1 fruit fly cellular context compared by ENCODE assay signal in genomic region chr2L:4887382-4888219, dm6.
TF ChIP-seq lines count a peak whose summit lies in the region.

No protein-coding gene starts in this region.

TF ChIP-seq in whole organism, embryonic, 481 proteins besides CTCF, POLR2A, EP300 and RAD21 (continued from another document and continues in another):
- no peak for TF ChIP-seq CG8089 (GFP tag; optimal IDR thresholded peaks at IDR 0.05; lab: Kevin White, UChicago)
- peak; percentile 6 for TF ChIP-seq Vsx1 (GFP tag; optimal IDR thresholded peaks at IDR 0.05; lab: Kevin White, UChicago)
- TF ChIP-seq D19A (tag; optimal IDR thresholded peaks at IDR 0.05; lab: Kevin White, UChicago): peak; percentile 4
- TF ChIP-seq ham (GFP tag; IDR thresholded peaks at IDR 0.05; lab: Robert Waterston, UW): no peak
- TF ChIP-seq CG11456 (GFP tag; IDR thresholded peaks at IDR 0.05; lab: Robert Waterston, UW): peak; percentile 83; the same call in 2 of the 3 replicates
- 0 out of 3 replicates have a peak, but pooled peaks have one; percentile 28 for TF ChIP-seq z (GFP tag; IDR thresholded peaks at IDR 0.05; lab: Robert Waterston, UW)
- no peak for TF ChIP-seq CG3407 (GFP tag; optimal IDR thresholded peaks at IDR 0.05; lab: Kevin White, UChicago)
- TF ChIP-seq NFAT (GFP tag; IDR thresholded peaks at IDR 0.05; lab: Robert Waterston, UW): peak; percentile 55; the same call in 1 of the 2 replicates
- TF ChIP-seq D (optimal IDR thresholded peaks at IDR 0.05; lab: Kevin White, UChicago): no peak
- no peak for TF ChIP-seq D (GFP tag; optimal IDR thresholded peaks at IDR 0.05; lab: Kevin White, UChicago)
- TF ChIP-seq hth (optimal IDR thresholded peaks at IDR 0.05; lab: Kevin White, UChicago): no peak
- TF ChIP-seq CG31224 (GFP tag; IDR thresholded peaks at IDR 0.05; lab: Robert Waterston, UW): peak; percentile 36
- TF ChIP-seq gsb-n (tag; optimal IDR thresholded peaks at IDR 0.05; lab: Kevin White, UChicago): peak; percentile 41
- peak; percentile 80 for TF ChIP-seq stc (GFP tag; IDR thresholded peaks at IDR 0.05; lab: Robert Waterston, UW)
- peak; percentile 14 for TF ChIP-seq cato (GFP tag; optimal IDR thresholded peaks at IDR 0.05; lab: Kevin White, UChicago; ENCODE audit: borderline replicate concordance)
- TF ChIP-seq CG31441 (GFP tag; IDR thresholded peaks at IDR 0.05; lab: Robert Waterston, UW): peak; percentile 52
- no peak for TF ChIP-seq vfl (GFP tag; optimal IDR thresholded peaks at IDR 0.05; lab: Kevin White, UChicago)
- peak; percentile 63 for TF ChIP-seq CG14667 (GFP tag; IDR thresholded peaks at IDR 0.05; lab: Robert Waterston, UW)
- TF ChIP-seq CG2712 (tag; optimal IDR thresholded peaks at IDR 0.05; lab: Kevin White, UChicago): peak; percentile 68
- no peak for TF ChIP-seq CG10565 (GFP tag; optimal IDR thresholded peaks at IDR 0.05; lab: Kevin White, UChicago)
- TF ChIP-seq bbx (GFP tag; IDR thresholded peaks at IDR 0.05; lab: Robert Waterston, UW; ENCODE audit: partially characterized antibody): no peak
- no peak for TF ChIP-seq CG7987 (GFP tag; optimal IDR thresholded peaks at IDR 0.05; lab: Kevin White, UChicago)
- peak; percentile 8 for TF ChIP-seq NC2α (GFP tag; optimal IDR thresholded peaks at IDR 0.05; lab: Kevin White, UChicago)
- TF ChIP-seq lov (optimal IDR thresholded peaks at IDR 0.05; lab: Kevin White, UChicago): no peak
- peak; percentile 54; the same call in 1 of the 3 replicates for TF ChIP-seq lov (GFP tag; IDR thresholded peaks at IDR 0.05; lab: Robert Waterston, UW)
- TF ChIP-seq fd64A (GFP tag; optimal IDR thresholded peaks at IDR 0.05; lab: Kevin White, UChicago): no peak
- TF ChIP-seq CG6689 (GFP tag; IDR thresholded peaks at IDR 0.05; lab: Robert Waterston, UW): peak; percentile 71
- TF ChIP-seq CG17359 (tag; optimal IDR thresholded peaks at IDR 0.05; lab: Kevin White, UChicago): peak; percentile 63
- peak; percentile 61 for TF ChIP-seq CG17612 (GFP tag; IDR thresholded peaks at IDR 0.05; lab: Robert Waterston, UW)
- peak; percentile 33; the same call in 1 of the 2 replicates for TF ChIP-seq CG5953 (GFP tag; IDR thresholded peaks at IDR 0.05; lab: Robert Waterston, UW)
- TF ChIP-seq CG11560 (tag; IDR thresholded peaks at IDR 0.05; lab: Robert Waterston, UW): 0 out of 3 replicates have a peak, but pooled peaks have one; percentile 37
- TF ChIP-seq al (GFP tag; IDR thresholded peaks at IDR 0.05; lab: Robert Waterston, UW): peak; percentile 52; the same call in 1 of the 2 replicates
- TF ChIP-seq bowl (GFP tag; IDR thresholded peaks at IDR 0.05; lab: Robert Waterston, UW): no peak
- no peak for TF ChIP-seq CG13287 (GFP tag; IDR thresholded peaks at IDR 0.05; lab: Robert Waterston, UW; ENCODE audit: partially characterized antibody)
- TF ChIP-seq salm (tag; optimal IDR thresholded peaks at IDR 0.05; lab: Kevin White, UChicago): no peak
- peak; percentile 65 for TF ChIP-seq zf30C (GFP tag; optimal IDR thresholded peaks at IDR 0.05; lab: Kevin White, UChicago)
- TF ChIP-seq CG11093 (GFP tag; IDR thresholded peaks at IDR 0.05; lab: Robert Waterston, UW): 0 out of 3 replicates have a peak, but pooled peaks have one; percentile 20
- peak; percentile 41 for TF ChIP-seq CG9932 (GFP tag; IDR thresholded peaks at IDR 0.05; lab: Robert Waterston, UW)
- peak; percentile 48 for TF ChIP-seq CG2120 (GFP tag; optimal IDR thresholded peaks at IDR 0.05; lab: Kevin White, UChicago)
- no peak for TF ChIP-seq CG4360 (GFP tag; IDR thresholded peaks at IDR 0.05; lab: Robert Waterston, UW)
- peak; percentile 47; the same call in 1 of the 2 replicates for TF ChIP-seq Taf1 (GFP tag; IDR thresholded peaks at IDR 0.05; lab: Robert Waterston, UW)
- TF ChIP-seq CG18262 (tag; optimal IDR thresholded peaks at IDR 0.05; lab: Kevin White, UChicago): peak; percentile 25
- TF ChIP-seq CrebB (tag; optimal IDR thresholded peaks at IDR 0.05; lab: Kevin White, UChicago): peak; percentile 27
- TF ChIP-seq fd102C (GFP tag; optimal IDR thresholded peaks at IDR 0.05; lab: Kevin White, UChicago): peak; percentile 18
- peak; percentile 37 for TF ChIP-seq CG13775 (GFP tag; optimal IDR thresholded peaks at IDR 0.05; lab: Kevin White, UChicago)
- no peak for TF ChIP-seq disco-r (GFP tag; optimal IDR thresholded peaks at IDR 0.05; lab: Kevin White, UChicago)
- TF ChIP-seq tgo (GFP tag; IDR thresholded peaks at IDR 0.05; lab: Robert Waterston, UW): peak; percentile 70; the same call in 2 of the 3 replicates
- TF ChIP-seq zen (tag; optimal IDR thresholded peaks at IDR 0.05; lab: Kevin White, UChicago): peak; percentile 31
- peak; percentile 24 for TF ChIP-seq Nf-YB (GFP tag; optimal IDR thresholded peaks at IDR 0.05; lab: Kevin White, UChicago)
- TF ChIP-seq CG13624 (GFP tag; optimal IDR thresholded peaks at IDR 0.05; lab: Kevin White, UChicago): no peak
- peak; percentile 11 for TF ChIP-seq CG17385 (GFP tag; optimal IDR thresholded peaks at IDR 0.05; lab: Kevin White, UChicago)
- TF ChIP-seq C15 (GFP tag; IDR thresholded peaks at IDR 0.05; lab: Robert Waterston, UW): 0 out of 3 replicates have a peak, but pooled peaks have one; percentile 15
- TF ChIP-seq CG12155 (GFP tag; optimal IDR thresholded peaks at IDR 0.05; lab: Kevin White, UChicago): peak; percentile 39
- TF ChIP-seq eyg (GFP tag; optimal IDR thresholded peaks at IDR 0.05; lab: Kevin White, UChicago): no peak
- peak; percentile 87 for TF ChIP-seq lbe (GFP tag; optimal IDR thresholded peaks at IDR 0.05; lab: Kevin White, UChicago)
- peak; percentile 31 for TF ChIP-seq bab2 (GFP tag; optimal IDR thresholded peaks at IDR 0.05; lab: Kevin White, UChicago)
- peak; percentile 38; the same call in 1 of the 2 replicates for TF ChIP-seq CG6272 (GFP tag; IDR thresholded peaks at IDR 0.05; lab: Robert Waterston, UW)
- no peak for TF ChIP-seq cad (GFP tag; optimal IDR thresholded peaks at IDR 0.05; lab: Kevin White, UChicago)
- peak; percentile 55; the same call in 1 of the 3 replicates for TF ChIP-seq Optix (GFP tag; IDR thresholded peaks at IDR 0.05; lab: Robert Waterston, UW)
- TF ChIP-seq CG16813 (GFP tag; IDR thresholded peaks at IDR 0.05; lab: Robert Waterston, UW; ENCODE audit: partially characterized antibody): no peak
- TF ChIP-seq tup (GFP tag; optimal IDR thresholded peaks at IDR 0.05; lab: Kevin White, UChicago): no peak
- TF ChIP-seq insv (GFP tag; optimal IDR thresholded peaks at IDR 0.05; lab: Kevin White, UChicago): no peak
- no peak for TF ChIP-seq pfk (GFP tag; optimal IDR thresholded peaks at IDR 0.05; lab: Kevin White, UChicago)
- TF ChIP-seq gcm (GFP tag; optimal IDR thresholded peaks at IDR 0.05; lab: Kevin White, UChicago): peak; percentile 15
- peak; percentile 23 for TF ChIP-seq run (tag; optimal IDR thresholded peaks at IDR 0.05; lab: Kevin White, UChicago)
- TF ChIP-seq wdn (GFP tag; IDR thresholded peaks at IDR 0.05; lab: Robert Waterston, UW): peak; percentile 49; the same call in 1 of the 2 replicates
- no peak for TF ChIP-seq CG6854 (GFP tag; optimal IDR thresholded peaks at IDR 0.05; lab: Kevin White, UChicago)
- peak; percentile 80 for TF ChIP-seq vvl (GFP tag; IDR thresholded peaks at IDR 0.05; lab: Robert Waterston, UW)
- TF ChIP-seq hbn (GFP tag; IDR thresholded peaks at IDR 0.05; lab: Robert Waterston, UW; ENCODE audit: partially characterized antibody): no peak
- no peak for TF ChIP-seq CG4854 (GFP tag; optimal IDR thresholded peaks at IDR 0.05; lab: Kevin White, UChicago)
- TF ChIP-seq CG1832 (GFP tag; optimal IDR thresholded peaks at IDR 0.05; lab: Kevin White, UChicago): no peak
- TF ChIP-seq Trl (optimal IDR thresholded peaks at IDR 0.05; lab: Kevin White, UChicago): no peak
- peak; percentile 27 for TF ChIP-seq Trl (GFP tag; optimal IDR thresholded peaks at IDR 0.05; lab: Kevin White, UChicago)
- no peak for TF ChIP-seq CG6765 (GFP tag; optimal IDR thresholded peaks at IDR 0.05; lab: Kevin White, UChicago)
- TF ChIP-seq Camta (GFP tag; optimal IDR thresholded peaks at IDR 0.05; lab: Kevin White, UChicago): peak; percentile 27
- no peak for TF ChIP-seq Atf3 (GFP tag; optimal IDR thresholded peaks at IDR 0.05; lab: Kevin White, UChicago)
- peak; percentile 1 for TF ChIP-seq stwl (tag; optimal IDR thresholded peaks at IDR 0.05; lab: Kevin White, UChicago)
- TF ChIP-seq CG7372 (GFP tag; IDR thresholded peaks at IDR 0.05; lab: Robert Waterston, UW): peak; percentile 53; the same call in 1 of the 2 replicates
- peak; percentile 62 for TF ChIP-seq lab (GFP tag; optimal IDR thresholded peaks at IDR 0.05; lab: Kevin White, UChicago)
- peak; percentile 10 for TF ChIP-seq Antp (GFP tag; optimal IDR thresholded peaks at IDR 0.05; lab: Kevin White, UChicago)
- no peak for TF ChIP-seq gro (GFP tag; optimal IDR thresholded peaks at IDR 0.05; lab: Kevin White, UChicago)
- TF ChIP-seq CG7839 (tag; optimal IDR thresholded peaks at IDR 0.05; lab: Kevin White, UChicago): peak; percentile 62
- TF ChIP-seq CG9215 (GFP tag; IDR thresholded peaks at IDR 0.05; lab: Robert Waterston, UW): peak; percentile 43
- TF ChIP-seq CG6254 (GFP tag; optimal IDR thresholded peaks at IDR 0.05; lab: Kevin White, UChicago): peak; percentile 22
- TF ChIP-seq usp (GFP tag; optimal IDR thresholded peaks at IDR 0.05; lab: Kevin White, UChicago): no peak
- peak; percentile 57; the same call in 1 of the 3 replicates for TF ChIP-seq CG17361 (GFP tag; IDR thresholded peaks at IDR 0.05; lab: Robert Waterston, UW)
- TF ChIP-seq schlank (tag; optimal IDR thresholded peaks at IDR 0.05; lab: Kevin White, UChicago): no peak
- TF ChIP-seq CG5245 (GFP tag; optimal IDR thresholded peaks at IDR 0.05; lab: Kevin White, UChicago): peak; percentile 47
- no peak for TF ChIP-seq gt (GFP tag; IDR thresholded peaks at IDR 0.05; lab: Robert Waterston, UW)
- TF ChIP-seq HLHmδ (GFP tag; optimal IDR thresholded peaks at IDR 0.05; lab: Kevin White, UChicago): no peak
- no peak for TF ChIP-seq MESR4 (GFP tag; optimal IDR thresholded peaks at IDR 0.05; lab: Kevin White, UChicago)
- TF ChIP-seq nmo (GFP tag; optimal IDR thresholded peaks at IDR 0.05; lab: Kevin White, UChicago): peak; percentile 55
- peak; percentile 80 for TF ChIP-seq Ptx1 (GFP tag; IDR thresholded peaks at IDR 0.05; lab: Robert Waterston, UW)
- no peak for TF ChIP-seq CG3065 (GFP tag; optimal IDR thresholded peaks at IDR 0.05; lab: Kevin White, UChicago)
- TF ChIP-seq vnd (GFP tag; IDR thresholded peaks at IDR 0.05; lab: Robert Waterston, UW; ENCODE audit: partially characterized antibody): no peak
- TF ChIP-seq oc (tag; optimal IDR thresholded peaks at IDR 0.05; lab: Kevin White, UChicago): no peak
- TF ChIP-seq Sry-δ (GFP tag; optimal IDR thresholded peaks at IDR 0.05; lab: Kevin White, UChicago): no peak
- TF ChIP-seq aop (GFP tag; IDR thresholded peaks at IDR 0.05; lab: Robert Waterston, UW): no peak
- TF ChIP-seq NK7.1 (GFP tag; optimal IDR thresholded peaks at IDR 0.05; lab: Kevin White, UChicago): no peak
- peak; percentile 33 for TF ChIP-seq HLH54F (GFP tag; optimal IDR thresholded peaks at IDR 0.05; lab: Kevin White, UChicago)
- 0 out of 3 replicates have a peak, but pooled peaks have one; percentile 45 for TF ChIP-seq jigr1 (GFP tag; IDR thresholded peaks at IDR 0.05; lab: Robert Waterston, UW)
- TF ChIP-seq h (optimal IDR thresholded peaks at IDR 0.05; lab: Kevin White, UChicago): no peak
- peak; percentile 52; the same call in 1 of the 3 replicates for TF ChIP-seq ken (GFP tag; IDR thresholded peaks at IDR 0.05; lab: Robert Waterston, UW)
- peak; percentile 35 for TF ChIP-seq CG10654 (GFP tag; optimal IDR thresholded peaks at IDR 0.05; lab: Kevin White, UChicago)
- peak; percentile 19 for TF ChIP-seq CG11723 (GFP tag; optimal IDR thresholded peaks at IDR 0.05; lab: Kevin White, UChicago)
- no peak for TF ChIP-seq dm (GFP tag; optimal IDR thresholded peaks at IDR 0.05; lab: Kevin White, UChicago)
- peak; percentile 40 for TF ChIP-seq Dek (tag; optimal IDR thresholded peaks at IDR 0.05; lab: Kevin White, UChicago)
- TF ChIP-seq seq (GFP tag; IDR thresholded peaks at IDR 0.05; lab: Robert Waterston, UW): peak; percentile 44; the same call in 1 of the 2 replicates
- TF ChIP-seq CG18476 (GFP tag; optimal IDR thresholded peaks at IDR 0.05; lab: Kevin White, UChicago): peak; percentile 27
- TF ChIP-seq Gug (GFP tag; IDR thresholded peaks at IDR 0.05; lab: Robert Waterston, UW): peak; percentile 46; the same call in 2 of the 4 replicates
- no peak for TF ChIP-seq CG3838 (GFP tag; optimal IDR thresholded peaks at IDR 0.05; lab: Kevin White, UChicago)
- TF ChIP-seq CG10959 (GFP tag; IDR thresholded peaks at IDR 0.05; lab: Robert Waterston, UW): peak; percentile 57; the same call in 1 of the 2 replicates
- peak; percentile 33; the same call in 1 of the 2 replicates for TF ChIP-seq dimm (GFP tag; IDR thresholded peaks at IDR 0.05; lab: Robert Waterston, UW)
- TF ChIP-seq ATbp (GFP tag; optimal IDR thresholded peaks at IDR 0.05; lab: Kevin White, UChicago): peak; percentile 50
- TF ChIP-seq CG14965 (GFP tag; optimal IDR thresholded peaks at IDR 0.05; lab: Kevin White, UChicago; ENCODE audit: borderline replicate concordance): no peak
- no peak for TF ChIP-seq CG9797 (GFP tag; optimal IDR thresholded peaks at IDR 0.05; lab: Kevin White, UChicago)
- peak; percentile 8 for TF ChIP-seq zfh2 (GFP tag; optimal IDR thresholded peaks at IDR 0.05; lab: Kevin White, UChicago)
- peak; percentile 75 to 81 for TF ChIP-seq bsh (GFP tag; optimal IDR thresholded peaks at IDR 0.05; lab: Kevin White, UChicago)
- TF ChIP-seq Fer1 (GFP tag; optimal IDR thresholded peaks at IDR 0.05; lab: Kevin White, UChicago): peak; percentile 56
- no peak for TF ChIP-seq pzg (GFP tag; optimal IDR thresholded peaks at IDR 0.05; lab: Kevin White, UChicago)
- TF ChIP-seq CG18764 (GFP tag; optimal IDR thresholded peaks at IDR 0.05; lab: Kevin White, UChicago): peak; percentile 43
- TF ChIP-seq CG7963 (GFP tag; IDR thresholded peaks at IDR 0.05; lab: Robert Waterston, UW; ENCODE audit: partially characterized antibody): no peak
- TF ChIP-seq CG8388 (GFP tag; optimal IDR thresholded peaks at IDR 0.05; lab: Kevin White, UChicago): peak; percentile 50
- TF ChIP-seq CG10209 (GFP tag; optimal IDR thresholded peaks at IDR 0.05; lab: Kevin White, UChicago): peak; percentile 36
- no peak for TF ChIP-seq CG4707 (GFP tag; optimal IDR thresholded peaks at IDR 0.05; lab: Kevin White, UChicago)
- TF ChIP-seq pum (GFP tag; optimal IDR thresholded peaks at IDR 0.05; lab: Kevin White, UChicago): no peak
- TF ChIP-seq crc (GFP tag; optimal IDR thresholded peaks at IDR 0.05; lab: Kevin White, UChicago): no peak
- TF ChIP-seq Hr39 (optimal IDR thresholded peaks at IDR 0.05; lab: Kevin White, UChicago): no peak
- no peak for TF ChIP-seq CG34224 (GFP tag; IDR thresholded peaks at IDR 0.05; lab: Robert Waterston, UW; ENCODE audit: partially characterized antibody)
